Fruit fly (Drosophila melanogaster): ENCODE data around the gene CG11723.

The CG11723 gene

dm6 chr2L:2162729-2163567, 15.9 kb upstream of the CG11723 start:
- peak; percentile 65 for TF ChIP-seq Pif1A (GFP tag; optimal IDR thresholded peaks at IDR 0.05)
- TF ChIP-seq gl (tag; optimal IDR thresholded peaks at IDR 0.05) = no peak
- TF ChIP-seq Ets98B (GFP tag; IDR thresholded peaks at IDR 0.05) = peak; percentile 61
- TF ChIP-seq CG32121 (GFP tag; IDR thresholded peaks at IDR 0.05) = no peak
- no peak for TF ChIP-seq CG10348 (GFP tag; IDR thresholded peaks at IDR 0.05)
- TF ChIP-seq CG8301 (tag; optimal IDR thresholded peaks at IDR 0.05) = peak; percentile 67
- TF ChIP-seq CG12605 (GFP tag; IDR thresholded peaks at IDR 0.05) = no peak; the same call in 1 of the 2 replicates
- peak; percentile 46 for TF ChIP-seq Pif1B (GFP tag; optimal IDR thresholded peaks at IDR 0.05)
- TF ChIP-seq CG8159 (tag; optimal IDR thresholded peaks at IDR 0.05) = peak; percentile 77
- peak; percentile 60 for TF ChIP-seq CG17806 (tag; optimal IDR thresholded peaks at IDR 0.05)
- peak; percentile 48 for TF ChIP-seq CG15710 (tag; optimal IDR thresholded peaks at IDR 0.05)
- TF ChIP-seq rn (GFP tag; IDR thresholded peaks at IDR 0.05) = no peak
- TF ChIP-seq D1 (tag; optimal IDR thresholded peaks at IDR 0.05) = no peak
- TF ChIP-seq CG4496 (GFP tag; IDR thresholded peaks at IDR 0.05) = peak; percentile 67; the same call in 1 of the 3 replicates
- peak; percentile 29 for TF ChIP-seq CG13204 (GFP tag; optimal IDR thresholded peaks at IDR 0.05)
- no peak for TF ChIP-seq Snoo (tag; optimal IDR thresholded peaks at IDR 0.05)
- TF ChIP-seq CG14655 (GFP tag; optimal IDR thresholded peaks at IDR 0.05) = peak; percentile 73
- TF ChIP-seq CG34367 (tag; optimal IDR thresholded peaks at IDR 0.05) = peak; percentile 55
- TF ChIP-seq fd96Ca (GFP tag; IDR thresholded peaks at IDR 0.05) = 0 out of 3 replicates have a peak, but pooled peaks have one; percentile 32
- TF ChIP-seq EcR (GFP tag; optimal IDR thresholded peaks at IDR 0.05) = no peak
- peak; percentile 52 for TF ChIP-seq CG9948 (tag; optimal IDR thresholded peaks at IDR 0.05)

DNA sequence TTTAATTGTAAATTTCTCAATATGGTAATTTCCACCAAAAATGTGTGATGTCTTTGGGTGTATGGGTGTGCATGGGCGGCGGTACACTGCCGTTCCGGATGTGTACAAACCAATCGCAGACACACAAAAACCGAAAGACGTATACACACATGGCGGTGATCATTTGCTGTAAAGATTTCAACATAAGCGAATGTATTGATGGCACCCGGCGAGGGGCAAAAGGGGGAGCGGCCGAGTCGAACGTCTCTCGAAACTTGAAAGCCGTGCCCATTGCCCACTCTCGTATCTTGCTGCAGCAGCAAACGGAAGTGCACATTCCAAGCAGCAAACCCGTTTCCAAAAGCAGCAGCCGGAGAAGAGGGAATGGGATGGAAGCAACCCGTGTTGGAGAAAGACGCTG, 15.2 kb upstream of the CG11723 start:
- TF ChIP-seq rn (GFP tag; IDR thresholded peaks at IDR 0.05) (0 out of 2 replicates have a peak, but pooled peaks have one; percentile 3), CG32121 (GFP tag; IDR thresholded peaks at IDR 0.05) (no peak), gl (tag; optimal IDR thresholded peaks at IDR 0.05) (no peak), D1 (tag; optimal IDR thresholded peaks at IDR 0.05) (no peak), fd96Ca (GFP tag; IDR thresholded peaks at IDR 0.05) (peak; percentile 33; the same call in 1 of the 3 replicates), CG4496 (GFP tag; IDR thresholded peaks at IDR 0.05) (peak; percentile 62; the same call in 2 of the 3 replicates), CG10348 (GFP tag; IDR thresholded peaks at IDR 0.05) (0 out of 2 replicates have a peak, but pooled peaks have one; percentile 33), CG13204 (GFP tag; optimal IDR thresholded peaks at IDR 0.05) (peak; percentile 85), Pif1A (GFP tag; optimal IDR thresholded peaks at IDR 0.05) (no peak), EcR (GFP tag; optimal IDR thresholded peaks at IDR 0.05) (peak; percentile 20), CG9948 (tag; optimal IDR thresholded peaks at IDR 0.05) (no peak), Snoo (tag; optimal IDR thresholded peaks at IDR 0.05) (no peak)

DNA sequence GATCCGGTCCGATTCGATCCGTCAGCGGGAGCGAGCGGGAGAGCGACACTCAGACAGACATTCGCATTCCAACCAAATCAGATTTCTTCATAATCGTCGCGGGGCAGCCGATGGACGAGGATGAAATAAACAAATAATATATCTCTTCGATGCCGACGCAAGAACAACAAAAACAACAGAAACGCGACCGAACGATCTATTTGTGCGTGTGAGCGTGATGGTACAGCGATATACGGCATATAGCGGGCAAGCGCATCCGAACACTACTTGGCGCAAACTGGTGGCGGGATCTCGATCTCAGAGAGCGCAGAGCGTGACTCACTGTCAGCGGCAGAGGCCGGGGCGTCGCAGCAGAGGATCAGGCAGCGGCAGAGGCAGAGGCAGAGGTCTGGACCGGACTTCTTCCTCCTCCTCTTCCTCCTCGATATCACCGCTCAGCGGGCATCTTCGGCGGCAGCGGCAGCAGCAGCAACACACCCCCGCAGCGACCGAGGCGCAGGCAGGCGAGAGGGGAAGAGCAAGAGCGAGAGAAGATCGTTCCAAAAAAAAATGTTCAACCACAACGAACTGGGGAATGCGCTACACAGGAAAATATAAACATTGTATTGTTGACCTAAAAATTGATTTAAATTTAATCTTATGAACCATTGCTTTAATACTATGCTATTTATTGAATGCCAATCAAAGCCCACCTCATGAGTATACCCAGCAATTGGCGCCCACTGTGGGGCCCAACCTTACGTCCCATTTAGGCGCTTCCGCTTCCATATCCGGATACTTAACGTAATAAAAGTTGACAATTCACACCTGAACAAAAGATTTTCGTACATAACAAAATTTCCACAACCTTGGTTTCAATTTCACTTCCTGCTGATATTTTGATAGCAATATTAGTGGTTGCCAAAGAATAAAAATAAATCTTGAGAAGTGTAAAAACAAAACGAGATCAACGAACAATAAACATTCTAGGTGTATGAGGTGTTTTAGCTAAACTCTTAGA, 14.5 kb upstream of the CG11723 start:
- TF ChIP-seq CG8301 (tag; optimal IDR thresholded peaks at IDR 0.05) (peak; percentile 44), CG17806 (tag; optimal IDR thresholded peaks at IDR 0.05) (peak; percentile 53), D1 (tag; optimal IDR thresholded peaks at IDR 0.05) (no peak), CG14655 (GFP tag; optimal IDR thresholded peaks at IDR 0.05) (no peak), CG8159 (tag; optimal IDR thresholded peaks at IDR 0.05) (peak; percentile 63), gl (tag; optimal IDR thresholded peaks at IDR 0.05) (no peak), rn (GFP tag; IDR thresholded peaks at IDR 0.05) (peak; percentile 37; the same call in 1 of the 2 replicates), CG13204 (GFP tag; optimal IDR thresholded peaks at IDR 0.05) (peak; percentile 100), CG10348 (GFP tag; IDR thresholded peaks at IDR 0.05) (no peak), EcR (GFP tag; optimal IDR thresholded peaks at IDR 0.05) (peak; percentile 86), fd96Ca (GFP tag; IDR thresholded peaks at IDR 0.05) (peak; percentile 39; the same call in 1 of the 3 replicates), CG32121 (GFP tag; IDR thresholded peaks at IDR 0.05) (peak; percentile 39; the same call in 1 of the 2 replicates), CG15710 (tag; optimal IDR thresholded peaks at IDR 0.05) (peak; percentile 50), CG9948 (tag; optimal IDR thresholded peaks at IDR 0.05) (peak; percentile 68), Ets98B (GFP tag; IDR thresholded peaks at IDR 0.05) (no peak; the same call in 1 of the 2 replicates), Pif1A (GFP tag; optimal IDR thresholded peaks at IDR 0.05) (peak; percentile 14), Snoo (tag; optimal IDR thresholded peaks at IDR 0.05) (peak; percentile 35), CG34367 (tag; optimal IDR thresholded peaks at IDR 0.05) (peak; percentile 20), CG12605 (GFP tag; IDR thresholded peaks at IDR 0.05) (peak; percentile 28; the same call in 1 of the 2 replicates), CG4496 (GFP tag; IDR thresholded peaks at IDR 0.05) (no peak; the same call in none of the 3 replicates)

- no peak for TF ChIP-seq CG9948 (tag; optimal IDR thresholded peaks at IDR 0.05)
- no peak for TF ChIP-seq rn (GFP tag; IDR thresholded peaks at IDR 0.05)
- no peak for TF ChIP-seq Pif1A (GFP tag; optimal IDR thresholded peaks at IDR 0.05)
- no peak for TF ChIP-seq Snoo (tag; optimal IDR thresholded peaks at IDR 0.05)
- no peak for TF ChIP-seq CG10348 (GFP tag; IDR thresholded peaks at IDR 0.05)
- TF ChIP-seq CG34367 (tag; optimal IDR thresholded peaks at IDR 0.05) = no peak
- no peak for TF ChIP-seq CG17806 (tag; optimal IDR thresholded peaks at IDR 0.05)
- no peak for TF ChIP-seq fd96Ca (GFP tag; IDR thresholded peaks at IDR 0.05)
- no peak for TF ChIP-seq D1 (tag; optimal IDR thresholded peaks at IDR 0.05)
- TF ChIP-seq CG12605 (GFP tag; IDR thresholded peaks at IDR 0.05) = no peak
- TF ChIP-seq Ets98B (GFP tag; IDR thresholded peaks at IDR 0.05) = no peak
- no peak for TF ChIP-seq CG32121 (GFP tag; IDR thresholded peaks at IDR 0.05)
- TF ChIP-seq gl (tag; optimal IDR thresholded peaks at IDR 0.05) = no peak
- no peak for TF ChIP-seq CG13204 (GFP tag; optimal IDR thresholded peaks at IDR 0.05)
- TF ChIP-seq CG15710 (tag; optimal IDR thresholded peaks at IDR 0.05) = no peak
- no peak for TF ChIP-seq Pif1B (GFP tag; optimal IDR thresholded peaks at IDR 0.05)
- no peak for TF ChIP-seq CG14655 (GFP tag; optimal IDR thresholded peaks at IDR 0.05)
- TF ChIP-seq EcR (GFP tag; optimal IDR thresholded peaks at IDR 0.05) = no peak
- no peak for TF ChIP-seq CG4496 (GFP tag; IDR thresholded peaks at IDR 0.05)
- TF ChIP-seq CG8301 (tag; optimal IDR thresholded peaks at IDR 0.05) = no peak
These were observed 8.4 kb upstream of the CG11723 start, which contains the start of gene CG15382 for dm6 chr2L:2155453-2155852. Gene CG15382 (plus strand): TSS chr2L:2155753.
